Fruit fly (Drosophila melanogaster) whole organism, pupa: Measurements from ENCODE around the gene put.

Experiments
- CG10348 ChIP-seq: fragments of 200-800 bp; sonication (Bioruptor generic); IDR thresholded peaks from 2 replicates; pipeline ENCODE4 v1.3.6; 2022; ENCODE audit warnings: missing biosample characterization, missing genetic modification characterization
- CG9948 ChIP-seq: fragments of 200-800 bp; sonication (Bioruptor generic); optimal IDR thresholded peaks from 2 replicates; lab custom pipeline; 2018; ENCODE audit warnings: missing biosample characterization, mild to moderate bottlenecking, missing genetic modification characterization, moderate library complexity
- EcR ChIP-seq: fragments of 200-800 bp; sonication (Bioruptor generic); optimal IDR thresholded peaks from 3 replicates; lab custom pipeline; 2019; ENCODE audit warnings: missing biosample characterization, missing genetic modification characterization, mild to moderate bottlenecking, moderate library complexity, missing genetic modification reagents
- Snoo ChIP-seq: fragments of 200-800 bp; sonication (Bioruptor generic); optimal IDR thresholded peaks from 3 replicates; lab custom pipeline; 2017; ENCODE audit warnings: missing biosample characterization, mild to moderate bottlenecking, missing genetic modification characterization, inconsistent platforms

DNA sequence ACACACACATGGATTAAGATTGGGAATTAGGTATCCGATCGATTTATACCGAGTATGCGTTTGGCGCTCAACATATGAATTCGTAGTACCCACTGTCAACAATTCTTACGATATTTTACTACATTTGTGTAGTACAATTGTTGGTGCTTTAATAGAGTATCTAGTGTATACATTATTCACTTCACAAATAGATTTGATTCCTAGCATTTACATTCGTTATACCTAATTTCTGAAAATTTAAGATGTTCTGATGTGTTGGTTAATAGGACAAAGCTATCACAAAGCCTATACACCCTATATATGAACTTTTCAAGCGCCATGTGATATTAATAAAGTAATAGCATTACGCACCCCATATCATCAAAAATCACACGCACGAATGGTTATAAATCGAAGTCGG lies 832 bp downstream of the put start:
- TF ChIP-seq Snoo (tag; lab: Kevin White, UChicago) = no peak
- no peak for TF ChIP-seq EcR (GFP tag; lab: Kevin White, UChicago)
- no peak for TF ChIP-seq CG10348 (GFP tag; lab: Robert Waterston, UW)
- no peak for TF ChIP-seq CG9948 (tag; lab: Kevin White, UChicago)
